Worm (Caenorhabditis elegans): ENCODE measurements around the gene srt-37.

DNA sequence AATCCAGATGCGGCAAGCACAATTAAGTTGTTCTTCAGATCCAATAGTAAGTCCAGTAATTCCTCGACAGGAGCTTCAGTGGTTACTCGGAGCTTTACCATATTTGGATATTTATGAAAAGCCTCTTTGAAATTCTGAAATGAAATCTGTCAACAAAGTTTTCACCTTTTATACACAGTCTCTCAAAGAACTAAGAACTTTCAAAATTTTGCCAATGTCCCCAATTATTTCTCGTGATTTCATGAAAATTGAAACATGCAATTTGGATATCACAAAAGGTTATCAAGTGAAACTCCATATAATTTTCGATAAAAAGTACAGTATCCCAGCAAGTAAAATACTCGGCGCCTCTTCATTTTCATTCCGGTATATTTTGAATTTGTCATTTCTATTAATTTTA, 14.3 kb upstream of the srt-37 start, which contains the start of gene F47D2.11:
- TF ChIP-seq snpc-4 (tag; optimal IDR thresholded peaks at IDR 0.05): no peak
- no peak for TF ChIP-seq ZK337.2 (GFP tag; IDR thresholded peaks at IDR 0.05)

Data from whole organism, L4 larva.